Worm (Caenorhabditis elegans) whole organism, young adult: ENCODE measurements around the gene CD4.1.

Source experiments
- B0336.3 ChIP-seq: fragments of 200-800 bp; sonication (Bioruptor generic); IDR thresholded peaks from 2 replicates; pipeline ENCODE4 v1.3.6; 2022; ENCODE audit warnings: missing genetic modification characterization, missing compliant biosample characterization
- D2030.7 ChIP-seq: fragments of 200-800 bp; sonication (Bioruptor generic); IDR thresholded peaks from 2 replicates; pipeline ENCODE4 v1.3.6; 2022; ENCODE audit warnings: missing genetic modification reagents, missing genetic modification characterization, missing compliant biosample characterization
- F22D6.2 ChIP-seq: sonication (generic microtip); optimal IDR thresholded peaks from 2 replicates; lab custom pipeline; 2016; ENCODE audit warnings: mild to moderate bottlenecking, missing genetic modification characterization, missing compliant biosample characterization
- F23B12.7 ChIP-seq: sonication (generic microtip); optimal IDR thresholded peaks from 2 replicates; lab custom pipeline; 2017; ENCODE audit warnings: missing genetic modification characterization, mild to moderate bottlenecking, missing compliant biosample characterization, antibody characterized with exemption, moderate library complexity; ENCODE audit not compliant: insufficient read depth
- F33H1.4 ChIP-seq: fragments of 200-800 bp; sonication (Bioruptor generic); IDR thresholded peaks from 2 replicates; pipeline ENCODE4 v1.3.6; 2022; ENCODE audit warnings: missing genetic modification reagents, missing genetic modification characterization, missing compliant biosample characterization
- F37B4.10 ChIP-seq: fragments of 200-800 bp; sonication (Bioruptor generic); IDR thresholded peaks from 2 replicates; pipeline ENCODE4 v1.3.6; 2022; ENCODE audit warnings: missing genetic modification characterization, missing compliant biosample characterization
- Y79H2A.3 ChIP-seq: fragments of 200-800 bp; sonication (Bioruptor generic); conservative IDR thresholded peaks from 2 replicates; pipeline ENCODE4 v1.3.6; 2022; ENCODE audit warnings: missing genetic modification reagents, missing genetic modification characterization, missing compliant biosample characterization
- ZK185.1 ChIP-seq: sonication (generic microtip); optimal IDR thresholded peaks from 2 replicates; lab custom pipeline; 2016; ENCODE audit warnings: mild to moderate bottlenecking, missing genetic modification characterization, missing compliant biosample characterization; ENCODE audit not compliant: poor library complexity, severe bottlenecking
- bed-1 ChIP-seq: fragments of 200-800 bp; sonication (Bioruptor generic); IDR thresholded peaks from 2 replicates; pipeline ENCODE4 v1.3.6; 2022; ENCODE audit warnings: missing genetic modification reagents, missing genetic modification characterization, missing compliant biosample characterization
- cebp-1 ChIP-seq, 2 experiments: fragments of 200-800 bp in 1 of 2; sonication (Bioruptor generic) in 1 of 2; sonication (generic microtip) in 1 of 2; IDR thresholded peaks in 1 of 2; optimal IDR thresholded peaks in 1 of 2; 2 replicates each; pipeline versions ENCODE4 v1.3.6 to Lab custom; 2017 to 2022; ENCODE audit warnings: missing compliant biosample characterization in 2 of 2, missing genetic modification characterization in 2 of 2, mild to moderate bottlenecking in 1 of 2, missing genetic modification reagents in 1 of 2, moderate library complexity in 1 of 2
- ceh-91 ChIP-seq: fragments of 200-800 bp; sonication (Bioruptor generic); IDR thresholded peaks from 2 replicates; pipeline ENCODE4 v1.3.6; 2022; ENCODE audit warnings: missing genetic modification reagents, missing genetic modification characterization, missing compliant biosample characterization
- die-1 ChIP-seq: sonication (generic microtip); optimal IDR thresholded peaks from 2 replicates; lab custom pipeline; 2016; ENCODE audit warnings: missing genotype, mild to moderate bottlenecking, missing genetic modification characterization, missing compliant biosample characterization
- dpl-1 ChIP-seq: fragments of 150-350 bp; optimal IDR thresholded peaks from 2 replicates; lab custom pipeline; 2014; ENCODE audit warnings: missing biosample characterization, missing genetic modification reagents, missing genetic modification characterization
- efl-1 ChIP-seq: fragments of 150-350 bp; optimal IDR thresholded peaks from 2 replicates; lab custom pipeline; 2014; ENCODE audit warnings: missing biosample characterization, missing genetic modification reagents, missing genetic modification characterization
- ekl-4 ChIP-seq: fragments of 200-800 bp; sonication (Bioruptor generic); IDR thresholded peaks from 2 replicates; pipeline ENCODE4 v1.3.6; 2022; ENCODE audit warnings: missing genetic modification reagents, missing genetic modification characterization, missing compliant biosample characterization
- ets-4 ChIP-seq: fragments of 200-800 bp; sonication (Bioruptor generic); optimal IDR thresholded peaks from 2 replicates; lab custom pipeline; 2018; ENCODE audit warnings: mild to moderate bottlenecking, missing genetic modification characterization, missing compliant biosample characterization
- hmg-1.2 ChIP-seq: fragments of 200-800 bp; sonication (Bioruptor generic); IDR thresholded peaks from 2 replicates; pipeline ENCODE4 v1.3.6; 2022; ENCODE audit warnings: missing genetic modification reagents, missing genetic modification characterization, missing compliant biosample characterization
- hmg-20 ChIP-seq: fragments of 200-800 bp; sonication (Bioruptor generic); IDR thresholded peaks from 2 replicates; pipeline ENCODE4 v1.3.6; 2022; ENCODE audit warnings: missing genetic modification reagents, missing genetic modification characterization, missing compliant biosample characterization
- lin-35 ChIP-seq, 3 experiments: fragments of 150-350 bp in 2 of 3; sonication (generic microtip) in 1 of 3; optimal IDR thresholded peaks; 2 replicates each; lab custom pipeline; 2014 to 2018; ENCODE audit warnings: missing biosample characterization in 3 of 3, missing genetic modification characterization in 3 of 3, missing genetic modification reagents in 3 of 3
- lin-40 ChIP-seq: sonication (generic microtip); optimal IDR thresholded peaks from 2 replicates; lab custom pipeline; 2016; ENCODE audit warnings: missing genetic modification characterization, mild to moderate bottlenecking, missing compliant biosample characterization, missing genotype, missing genetic modification reagents
- lin-54 ChIP-seq: fragments of 200-800 bp; sonication (Bioruptor generic); optimal IDR thresholded peaks from 2 replicates; lab custom pipeline; 2018; ENCODE audit warnings: mild to moderate bottlenecking, missing genetic modification characterization, missing compliant biosample characterization
- lsl-1 ChIP-seq: fragments of 200-800 bp; sonication (Bioruptor generic); optimal IDR thresholded peaks from 2 replicates; lab custom pipeline; 2018; ENCODE audit warnings: mild to moderate bottlenecking, missing genetic modification characterization, moderate library complexity, missing compliant biosample characterization
- madf-10 ChIP-seq: sonication (generic microtip); optimal IDR thresholded peaks from 2 replicates; lab custom pipeline; 2016; ENCODE audit warnings: mild to moderate bottlenecking, missing genetic modification characterization, missing compliant biosample characterization
- madf-6 ChIP-seq: fragments of 200-800 bp; sonication (Bioruptor generic); IDR thresholded peaks from 2 replicates; pipeline ENCODE4 v1.3.6; 2022; ENCODE audit warnings: missing genetic modification reagents, missing genetic modification characterization, missing compliant biosample characterization
- madf-8 ChIP-seq: fragments of 200-800 bp; sonication (Bioruptor generic); conservative IDR thresholded peaks from 2 replicates; pipeline ENCODE4 v1.3.6; 2022; ENCODE audit warnings: missing genetic modification reagents, missing genetic modification characterization, missing compliant biosample characterization
- mcd-1 ChIP-seq: fragments of 200-800 bp; sonication (Bioruptor generic); IDR thresholded peaks from 2 replicates; pipeline ENCODE4 v1.3.6; 2022; ENCODE audit warnings: missing genetic modification reagents, missing genetic modification characterization, missing compliant biosample characterization
- mes-4 ChIP-seq: sonication (generic microtip); optimal IDR thresholded peaks from 2 replicates; lab custom pipeline; 2016; ENCODE audit warnings: missing genotype, missing genetic modification characterization, missing compliant biosample characterization
- nfyb-1 ChIP-seq: fragments of 200-800 bp; sonication (Bioruptor generic); IDR thresholded peaks from 2 replicates; pipeline ENCODE4 v1.3.6; 2022; ENCODE audit warnings: missing genetic modification reagents, missing genetic modification characterization, missing compliant biosample characterization
- pbrm-1 ChIP-seq: fragments of 200-800 bp; sonication (Bioruptor generic); IDR thresholded peaks from 2 replicates; pipeline ENCODE4 v1.3.6; 2022; ENCODE audit warnings: missing genetic modification reagents, missing genetic modification characterization, missing compliant biosample characterization
- rcor-1 ChIP-seq: fragments of 200-800 bp; sonication (Bioruptor generic); IDR thresholded peaks from 2 replicates; pipeline ENCODE4 v1.3.6; 2022; ENCODE audit warnings: missing genetic modification reagents, missing genetic modification characterization, missing compliant biosample characterization
- snpc-1.1 ChIP-seq: sonication (generic microtip); optimal IDR thresholded peaks from 2 replicates; lab custom pipeline; 2017; ENCODE audit warnings: missing genetic modification characterization, mild to moderate bottlenecking, missing compliant biosample characterization, antibody characterized with exemption, moderate library complexity, missing genotype, missing genetic modification reagents; ENCODE audit not compliant: insufficient read depth
- snpc-4 ChIP-seq, 5 experiments: fragments of 150-350 bp in 1 of 5; sonication (generic microtip) in 4 of 5; optimal IDR thresholded peaks; 2 replicates each; lab custom pipeline; 2014 to 2018; ENCODE audit warnings: missing genetic modification characterization in 5 of 5, missing biosample characterization in 3 of 5, antibody characterized with exemption in 2 of 5, mild to moderate bottlenecking in 2 of 5, missing compliant biosample characterization in 2 of 5, missing genotype in 2 of 5, moderate library complexity in 2 of 5, missing genetic modification reagents in 1 of 5
- tbx-9 ChIP-seq: sonication (generic microtip); optimal IDR thresholded peaks from 2 replicates; lab custom pipeline; 2016; ENCODE audit warnings: borderline replicate concordance, missing genetic modification characterization, inconsistent platforms, missing compliant biosample characterization
- xnd-1 ChIP-seq: sonication (generic microtip); optimal IDR thresholded peaks from 2 replicates; lab custom pipeline; 2016; ENCODE audit warnings: missing genotype, missing genetic modification reagents, missing genetic modification characterization, missing compliant biosample characterization
- ztf-3 ChIP-seq: fragments of 200-800 bp; sonication (Bioruptor generic); optimal IDR thresholded peaks from 2 replicates; lab custom pipeline; 2018; ENCODE audit warnings: mild to moderate bottlenecking, missing genetic modification characterization, missing compliant biosample characterization

The CD4.1 gene

ce11 chrV:5592323-5592722 lies 14.0 kb upstream of the CD4.1 start, which contains the start of gene vps-37:
TSS of gene vps-37 (plus strand) at chrV:5592700.
- TF ChIP-seq rcor-1 (GFP tag; lab: Robert Waterston, UW) (peak; percentile 80; the same call in 1 of the 2 replicates), die-1 (tag; lab: Kevin White, UChicago) (no peak), F37B4.10 (GFP tag; lab: Robert Waterston, UW) (no peak), mcd-1 (GFP tag; lab: Robert Waterston, UW) (peak; percentile 73), madf-6 (GFP tag; lab: Robert Waterston, UW) (peak; percentile 83), nfyb-1 (GFP tag; lab: Robert Waterston, UW) (peak; percentile 12; the same call in 1 of the 2 replicates), madf-10 (no peak), lsl-1 (GFP tag; lab: Kevin White, UChicago) (peak; percentile 48), madf-8 (peak; percentile 50; the same call in 1 of the 2 replicates), ZK185.1 (tag; lab: Kevin White, UChicago) (peak; percentile 77), lin-35 (GFP tag; optimal IDR thresholded peaks at IDR 0.05; lab: Kevin White, UChicago) (peak in 1 of 3 experiments; percentile 70), hmg-1.2 (peak; percentile 99), F33H1.4 (peak; percentile 51; the same call in 1 of the 2 replicates), hmg-20 (0 out of 2 replicates have a peak, but pooled peaks have one; percentile 21), efl-1 (GFP tag; lab: Kevin White, UChicago) (peak; percentile 46), pbrm-1 (peak; percentile 62; the same call in 1 of the 2 replicates), lin-40 (tag; lab: Kevin White, UChicago) (peak; percentile 78), lin-54 (GFP tag; lab: Kevin White, UChicago) (peak; percentile 75), ekl-4 (GFP tag; lab: Robert Waterston, UW) (no peak; the same call in 1 of the 2 replicates), cebp-1 (GFP tag; IDR thresholded peaks at IDR 0.05; lab: Robert Waterston, UW) (peak; percentile 36; the same call in 1 of the 2 replicates), cebp-1 (tag; optimal IDR thresholded peaks at IDR 0.05; lab: Kevin White, UChicago) (peak; percentile 83), snpc-1.1 (tag; lab: Kevin White, UChicago) (peak; percentile 55), xnd-1 (tag; lab: Kevin White, UChicago) (no peak), F23B12.7 (peak; percentile 11), D2030.7 (peak; percentile 61), ceh-91 (peak; percentile 44; the same call in 1 of the 2 replicates), snpc-4 (GFP tag; optimal IDR thresholded peaks at IDR 0.05; lab: Kevin White, UChicago) (no peak), snpc-4 (tag; optimal IDR thresholded peaks at IDR 0.05; lab: Kevin White, UChicago) (peak in 3 of 4 experiments; percentile 33 to 55 (median 39)), dpl-1 (GFP tag; lab: Kevin White, UChicago) (peak; percentile 45), ztf-3 (GFP tag; lab: Kevin White, UChicago) (no peak)

- TF ChIP-seq tbx-9 (no peak), D2030.7 (peak; percentile 24; the same call in 1 of the 2 replicates), B0336.3 (peak; percentile 53; the same call in 1 of the 2 replicates)
These were observed 12.9 kb upstream of the CD4.1 start, which contains the start of gene mrpl-48 for ce11 chrV:5593406-5593805. TSS of gene mrpl-48 (plus strand) at chrV:5593706.

- TF ChIP-seq snpc-1.1 (tag; lab: Kevin White, UChicago) = no peak
- TF ChIP-seq Y79H2A.3 (GFP tag; lab: Robert Waterston, UW) = no peak
- no peak for TF ChIP-seq mes-4 (tag; lab: Kevin White, UChicago)
- no peak for TF ChIP-seq ets-4 (GFP tag; lab: Kevin White, UChicago)
- TF ChIP-seq bed-1 (GFP tag; lab: Robert Waterston, UW) = no peak
- no peak for TF ChIP-seq F22D6.2 (tag; lab: Kevin White, UChicago)
- no peak for TF ChIP-seq die-1 (tag; lab: Kevin White, UChicago)
These were observed 12.0 kb upstream of the CD4.1 start, which contains the start of gene crn-2 for ce11 chrV:5594315-5594714. TSS of gene crn-2 (plus strand) at chrV:5594615.
